Fruit fly (Drosophila melanogaster) whole organism, adult: Measurements from ENCODE around the gene croc.

Experiments
- CG11617 ChIP-seq: fragments of 200-800 bp; sonication (Bioruptor generic); optimal IDR thresholded peaks from 2 replicates; lab custom pipeline; 2017; ENCODE audit warnings: mild to moderate bottlenecking, missing biosample characterization, missing genetic modification reagents, missing genetic modification characterization
- CG12768 ChIP-seq: fragments of 200-800 bp; sonication (Bioruptor generic); optimal IDR thresholded peaks from 2 replicates; lab custom pipeline; 2017; ENCODE audit warnings: missing biosample characterization, missing genetic modification characterization, mild to moderate bottlenecking, moderate library complexity, missing genetic modification reagents
- CG14711 ChIP-seq: fragments of 200-800 bp; sonication (Bioruptor generic); optimal IDR thresholded peaks from 2 replicates; lab custom pipeline; 2018; ENCODE audit warnings: missing biosample characterization, mild to moderate bottlenecking, missing genetic modification characterization, moderate library complexity
- CG1620 ChIP-seq: fragments of 200-800 bp; sonication (Bioruptor generic); optimal IDR thresholded peaks from 2 replicates; lab custom pipeline; 2016; ENCODE audit warnings: missing biosample characterization, missing genetic modification characterization
- CG33017 ChIP-seq: fragments of 200-800 bp; sonication (Bioruptor generic); optimal IDR thresholded peaks from 2 replicates; lab custom pipeline; 2018; ENCODE audit warnings: missing biosample characterization, mild to moderate bottlenecking, missing genetic modification characterization, moderate library complexity
- CG5204 ChIP-seq: fragments of 200-800 bp; sonication (Bioruptor generic); optimal IDR thresholded peaks from 2 replicates; lab custom pipeline; 2016; ENCODE audit warnings: missing biosample characterization, missing genetic modification characterization
- CG7045 ChIP-seq: fragments of 200-800 bp; sonication (Bioruptor generic); optimal IDR thresholded peaks from 2 replicates; lab custom pipeline; 2017; ENCODE audit warnings: missing biosample characterization, mild to moderate bottlenecking, missing genetic modification characterization
- CG7101 ChIP-seq: fragments of 200-800 bp; sonication (Bioruptor generic); optimal IDR thresholded peaks from 2 replicates; lab custom pipeline; 2018; ENCODE audit warnings: missing biosample characterization, mild to moderate bottlenecking, missing genetic modification characterization, moderate library complexity
- Clk ChIP-seq: fragments of 200-800 bp; sonication (Bioruptor generic); optimal IDR thresholded peaks from 2 replicates; lab custom pipeline; 2017; ENCODE audit warnings: missing biosample characterization, missing genetic modification characterization
- Crg-1 ChIP-seq: fragments of 200-800 bp; sonication (Bioruptor generic); optimal IDR thresholded peaks from 2 replicates; lab custom pipeline; 2016; ENCODE audit warnings: missing biosample characterization, missing genetic modification characterization
- Hr96 ChIP-seq: fragments of 200-800 bp; sonication (Bioruptor generic); optimal IDR thresholded peaks from 2 replicates; lab custom pipeline; 2016; ENCODE audit warnings: missing biosample characterization, missing genetic modification characterization
- Mnt ChIP-seq: fragments of 200-800 bp; sonication (Bioruptor generic); optimal IDR thresholded peaks from 2 replicates; lab custom pipeline; 2016; ENCODE audit warnings: missing biosample characterization, mild to moderate bottlenecking, missing genetic modification characterization
- bab1 ChIP-seq: fragments of 200-800 bp; sonication (Bioruptor generic); optimal IDR thresholded peaks from 3 replicates; lab custom pipeline; 2019; ENCODE audit warnings: missing biosample characterization, mild to moderate bottlenecking, missing genetic modification characterization, moderate library complexity
- cic ChIP-seq: fragments of 200-800 bp; sonication (Bioruptor generic); optimal IDR thresholded peaks from 2 replicates; lab custom pipeline; 2017; ENCODE audit warnings: missing biosample characterization, mild to moderate bottlenecking, missing genetic modification characterization, moderate library complexity
- cnc ChIP-seq, 2 experiments: fragments of >200 bp; optimal IDR thresholded peaks; 2 replicates each; lab custom pipeline; 2017
- kay ChIP-seq: fragments of 200-800 bp; sonication (Bioruptor generic); peaks from one replicate; lab custom pipeline; 2016; ENCODE audit warnings: missing biosample characterization, missing genetic modification characterization, borderline replicate concordance
- ovo ChIP-seq: fragments of 200-800 bp; sonication (Bioruptor generic); optimal IDR thresholded peaks from 2 replicates; lab custom pipeline; 2016; ENCODE audit warnings: missing biosample characterization, missing genetic modification characterization
- pad ChIP-seq: fragments of 200-800 bp; sonication (Bioruptor generic); optimal IDR thresholded peaks from 3 replicates; lab custom pipeline; 2017; ENCODE audit warnings: missing biosample characterization, missing genetic modification characterization, mild to moderate bottlenecking, moderate library complexity, missing genetic modification reagents
- tj ChIP-seq: fragments of 200-800 bp; sonication (Bioruptor generic); optimal IDR thresholded peaks from 3 replicates; lab custom pipeline; 2017; ENCODE audit warnings: missing biosample characterization, mild to moderate bottlenecking, missing genetic modification characterization, moderate library complexity
- toe ChIP-seq: fragments of 200-800 bp; sonication (Bioruptor generic); optimal IDR thresholded peaks from 2 replicates; lab custom pipeline; 2016; ENCODE audit warnings: missing biosample characterization, missing genetic modification characterization

croc gene

dm6 chr3L:21507354-21507928 is 31.2 kb upstream of the croc start, which contains the start of the genes Glg1 and M6:
Gene Glg1, minus strand, starts transcription at chr3L:21507538.
Gene M6, plus strand, starts transcription at chr3L:21507852.
- TF ChIP-seq CG12768 (GFP tag; lab: Kevin White, UChicago) (peak; percentile 59), CG11617 (peak; percentile 65), Crg-1 (peak; percentile 67), CG14711 (tag; lab: Kevin White, UChicago) (peak; percentile 55), CG7101 (tag; lab: Kevin White, UChicago) (peak; percentile 70), Mnt (GFP tag; lab: Kevin White, UChicago) (peak; percentile 61), CG5204 (GFP tag; lab: Kevin White, UChicago) (no peak), ovo (GFP tag; lab: Kevin White, UChicago) (no peak), Hr96 (GFP tag; lab: Kevin White, UChicago) (peak; percentile 79), tj (peak; percentile 52), CG33017 (tag; lab: Kevin White, UChicago) (peak; percentile 53), pad (GFP tag; lab: Kevin White, UChicago) (peak; percentile 63), CG7045 (GFP tag; lab: Kevin White, UChicago) (peak; percentile 62), CG1620 (peak; percentile 61), bab1 (peak; percentile 70), Clk (GFP tag; lab: Kevin White, UChicago) (no peak)

- TF ChIP-seq bab1 (no peak), Mnt (GFP tag; lab: Kevin White, UChicago) (peak; percentile 22), pad (GFP tag; lab: Kevin White, UChicago) (no peak), CG11617 (no peak), CG7101 (tag; lab: Kevin White, UChicago) (peak; percentile 15), Hr96 (GFP tag; lab: Kevin White, UChicago) (no peak), CG14711 (tag; lab: Kevin White, UChicago) (peak; percentile 32), ovo (GFP tag; lab: Kevin White, UChicago) (no peak), CG7045 (GFP tag; lab: Kevin White, UChicago) (no peak), CG12768 (GFP tag; lab: Kevin White, UChicago) (peak; percentile 82), toe (GFP tag; lab: Kevin White, UChicago) (no peak), CG5204 (GFP tag; lab: Kevin White, UChicago) (no peak), cic (GFP tag; lab: Kevin White, UChicago) (peak; percentile 55), CG33017 (tag; lab: Kevin White, UChicago) (peak; percentile 60), Clk (GFP tag; lab: Kevin White, UChicago) (no peak)
These were observed 25.6 kb upstream of the croc start for dm6 chr3L:21501928-21502327.

- TF ChIP-seq Hr96 (GFP tag; lab: Kevin White, UChicago) (no peak), CG7045 (GFP tag; lab: Kevin White, UChicago) (no peak), CG12768 (GFP tag; lab: Kevin White, UChicago) (peak; percentile 22), toe (GFP tag; lab: Kevin White, UChicago) (no peak), CG7101 (tag; lab: Kevin White, UChicago) (no peak), Mnt (GFP tag; lab: Kevin White, UChicago) (peak; percentile 87), pad (GFP tag; lab: Kevin White, UChicago) (no peak), CG14711 (tag; lab: Kevin White, UChicago) (no peak), cic (GFP tag; lab: Kevin White, UChicago) (peak; percentile 96)
These were observed 24.9 kb upstream of the croc start, which contains the start of gene Est-Q for dm6 chr3L:21501172-21501571. Gene Est-Q, plus strand, starts transcription at chr3L:21501421.

- peak; percentile 64 for TF ChIP-seq CG14711 (tag; lab: Kevin White, UChicago)
- peak; percentile 68 for TF ChIP-seq CG33017 (tag; lab: Kevin White, UChicago)
- TF ChIP-seq Clk (GFP tag; lab: Kevin White, UChicago), result no peak
- no peak for TF ChIP-seq ovo (GFP tag; lab: Kevin White, UChicago)
- TF ChIP-seq bab1, result peak; percentile 38
- TF ChIP-seq cic (GFP tag; lab: Kevin White, UChicago), result peak; percentile 74
- no peak for TF ChIP-seq CG1620
- TF ChIP-seq Hr96 (GFP tag; lab: Kevin White, UChicago), result no peak
- peak; percentile 67 for TF ChIP-seq CG11617
- peak; percentile 58 for TF ChIP-seq CG7045 (GFP tag; lab: Kevin White, UChicago)
- peak; percentile 59 for TF ChIP-seq tj
- TF ChIP-seq Crg-1, result no peak
- TF ChIP-seq cnc (optimal IDR thresholded peaks at IDR 0.05; lab: Kevin White, UChicago), result no peak
- TF ChIP-seq CG7101 (tag; lab: Kevin White, UChicago), result peak; percentile 61
- TF ChIP-seq CG12768 (GFP tag; lab: Kevin White, UChicago), result peak; percentile 48
- TF ChIP-seq pad (GFP tag; lab: Kevin White, UChicago), result no peak
- peak; percentile 20 for TF ChIP-seq Mnt (GFP tag; lab: Kevin White, UChicago)
- TF ChIP-seq kay (GFP tag; lab: Kevin White, UChicago), result no peak
- no peak for TF ChIP-seq CG5204 (GFP tag; lab: Kevin White, UChicago)
- no peak for TF ChIP-seq toe (GFP tag; lab: Kevin White, UChicago)
These were observed 20.8 kb upstream of the croc start, which contains the start of gene Hr78 for dm6 chr3L:21496865-21497634. Gene Hr78, minus strand, starts transcription at chr3L:21497494.

dm6 chr3L:21496502-21496864 is 20.2 kb upstream of the croc start:
- TF ChIP-seq CG12768 (GFP tag; lab: Kevin White, UChicago) (no peak), toe (GFP tag; lab: Kevin White, UChicago) (no peak), CG1620 (no peak), Mnt (GFP tag; lab: Kevin White, UChicago) (no peak), CG5204 (GFP tag; lab: Kevin White, UChicago) (no peak), cic (GFP tag; lab: Kevin White, UChicago) (no peak), ovo (GFP tag; lab: Kevin White, UChicago) (no peak), Clk (GFP tag; lab: Kevin White, UChicago) (no peak), CG14711 (tag; lab: Kevin White, UChicago) (no peak), CG33017 (tag; lab: Kevin White, UChicago) (no peak), Hr96 (GFP tag; lab: Kevin White, UChicago) (no peak), CG7101 (tag; lab: Kevin White, UChicago) (no peak)
